Worm (Caenorhabditis elegans) whole organism, mixed stage, embryonic: ENCODE results near the gene srj-54.

Experiments
- blmp-1 ChIP-seq: fragments of 150-350 bp; optimal IDR thresholded peaks from 2 replicates; lab custom pipeline; 2014; ENCODE audit warnings: missing biosample characterization, missing genetic modification characterization
- elt-3 ChIP-seq: fragments of 150-350 bp; optimal IDR thresholded peaks from 2 replicates; lab custom pipeline; 2014; ENCODE audit warnings: missing biosample characterization, missing genetic modification characterization
- lin-32 ChIP-seq: fragments of 200-800 bp; sonication (Bioruptor generic); optimal IDR thresholded peaks from 2 replicates; lab custom pipeline; 2018; ENCODE audit warnings: mild to moderate bottlenecking, missing genetic modification characterization, missing compliant biosample characterization
- mep-1 ChIP-seq: fragments of 150-350 bp; optimal IDR thresholded peaks from 2 replicates; lab custom pipeline; 2017; ENCODE audit warnings: missing biosample characterization, missing genetic modification reagents, missing genetic modification characterization, inconsistent platforms
- nhr-237 ChIP-seq: fragments of 150-350 bp; optimal IDR thresholded peaks from 2 replicates; lab custom pipeline; 2014; ENCODE audit warnings: missing biosample characterization, missing genetic modification characterization
- nhr-76 ChIP-seq: sonication (generic microtip); optimal IDR thresholded peaks from 2 replicates; lab custom pipeline; 2017; ENCODE audit warnings: missing biosample characterization, missing genetic modification characterization
- unc-62 ChIP-seq: fragments of 150-350 bp; optimal IDR thresholded peaks from 2 replicates; lab custom pipeline; 2014; ENCODE audit warnings: missing biosample characterization, missing genetic modification reagents, missing genetic modification characterization
- zip-8 ChIP-seq: fragments of 150-350 bp; optimal IDR thresholded peaks from 2 replicates; lab custom pipeline; 2014; ENCODE audit warnings: missing biosample characterization, missing genetic modification characterization
- ztf-11 ChIP-seq: fragments of 150-350 bp; optimal IDR thresholded peaks from 2 replicates; lab custom pipeline; 2014; ENCODE audit warnings: missing biosample characterization, missing genetic modification characterization

DNA sequence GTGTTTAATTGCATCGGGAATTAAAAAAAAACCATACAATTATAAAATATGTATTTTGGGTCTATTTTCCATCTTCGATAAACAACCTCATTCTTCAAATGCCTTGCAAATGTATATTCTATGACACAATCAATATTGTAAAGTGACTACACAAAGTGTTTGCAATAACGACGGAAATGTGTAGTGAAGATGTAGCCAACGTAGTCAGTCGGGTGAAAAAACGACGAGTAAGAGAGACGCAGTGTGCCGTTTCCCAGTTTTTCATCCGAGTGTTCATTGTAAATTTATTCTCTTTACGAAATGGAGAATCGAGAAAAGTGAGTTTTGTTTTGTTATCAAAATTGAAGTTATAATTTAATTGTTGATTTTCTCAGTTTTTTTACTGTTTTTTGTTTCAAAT lies 32.3 kb upstream of the srj-54 start, which contains the start of gene F37B4.15:
- TF ChIP-seq zip-8 (tag; lab: Kevin White, UChicago) (no peak), blmp-1 (no peak), unc-62 (GFP tag; lab: Kevin White, UChicago) (no peak), mep-1 (tag; lab: Kevin White, UChicago) (no peak), nhr-76 (tag; lab: Kevin White, UChicago) (no peak), ztf-11 (no peak), lin-32 (GFP tag; lab: Kevin White, UChicago) (no peak), elt-3 (tag; lab: Kevin White, UChicago) (no peak), nhr-237 (no peak)
